Fruit fly (Drosophila melanogaster) whole organism, embryonic: ENCODE results near the gene CG32074.

ENCODE experiments used
- CG10147 ChIP-seq: fragments of 200-800 bp; sonication (Bioruptor generic); optimal IDR thresholded peaks from 2 replicates; lab custom pipeline; 2019; ENCODE audit warnings: missing biosample characterization, mild to moderate bottlenecking, missing genetic modification characterization, moderate library complexity
- CG11695 ChIP-seq: fragments of 200-800 bp; sonication (Bioruptor generic); IDR thresholded peaks from 3 replicates; pipeline ENCODE4 v1.3.6; 2022; ENCODE audit warnings: missing biosample characterization, missing genetic modification characterization
- CG11723 ChIP-seq: fragments of 200-800 bp; sonication (Bioruptor generic); optimal IDR thresholded peaks from 2 replicates; lab custom pipeline; 2017; ENCODE audit warnings: missing biosample characterization, mild to moderate bottlenecking, missing genetic modification characterization
- CG12155 ChIP-seq: fragments of 200-800 bp; sonication (Bioruptor generic); optimal IDR thresholded peaks from 3 replicates; lab custom pipeline; 2016; ENCODE audit warnings: missing biosample characterization, missing genetic modification characterization
- CG12219 ChIP-seq: fragments of 200-800 bp; sonication (Bioruptor generic); optimal IDR thresholded peaks from 3 replicates; lab custom pipeline; 2018; ENCODE audit warnings: missing biosample characterization, mild to moderate bottlenecking, missing genetic modification characterization
- CG13775 ChIP-seq: fragments of 200-800 bp; sonication (Bioruptor generic); optimal IDR thresholded peaks from 3 replicates; lab custom pipeline; 2017; ENCODE audit warnings: missing biosample characterization, mild to moderate bottlenecking, missing genetic modification characterization
- CG15479 ChIP-seq: fragments of 200-800 bp; sonication (Bioruptor generic); optimal IDR thresholded peaks from 3 replicates; lab custom pipeline; 2019; ENCODE audit warnings: missing biosample characterization, mild to moderate bottlenecking, missing genetic modification characterization, moderate library complexity
- CG17612 ChIP-seq: fragments of 200-800 bp; sonication (Bioruptor generic); IDR thresholded peaks from 2 replicates; pipeline ENCODE4 v1.3.6; 2022; ENCODE audit warnings: missing biosample characterization, missing genetic modification characterization
- CG18619 ChIP-seq: fragments of 200-800 bp; sonication (Bioruptor generic); optimal IDR thresholded peaks from 3 replicates; lab custom pipeline; 2017; ENCODE audit warnings: missing biosample characterization, mild to moderate bottlenecking, missing genetic modification characterization
- CG2116 ChIP-seq: fragments of 200-800 bp; sonication (Bioruptor generic); optimal IDR thresholded peaks from 3 replicates; lab custom pipeline; 2018; ENCODE audit warnings: missing biosample characterization, mild to moderate bottlenecking, missing genetic modification characterization
- CG30020 ChIP-seq: fragments of 200-800 bp; optimal IDR thresholded peaks from 2 replicates; lab custom pipeline; 2019; ENCODE audit warnings: missing biosample characterization, mild to moderate bottlenecking, missing genetic modification characterization, moderate library complexity
- CG30403 ChIP-seq: fragments of 200-800 bp; sonication (Bioruptor generic); optimal IDR thresholded peaks from 3 replicates; lab custom pipeline; 2016; ENCODE audit warnings: missing biosample characterization, missing genetic modification characterization
- CG31365 ChIP-seq: fragments of 200-800 bp; sonication (Bioruptor generic); optimal IDR thresholded peaks from 2 replicates; lab custom pipeline; 2018; ENCODE audit warnings: missing biosample characterization, mild to moderate bottlenecking, missing genetic modification characterization
- CG3407 ChIP-seq: fragments of 200-800 bp; sonication (Bioruptor generic); optimal IDR thresholded peaks from 2 replicates; lab custom pipeline; 2018; ENCODE audit warnings: missing biosample characterization, mild to moderate bottlenecking, missing genetic modification characterization
- CG34422 ChIP-seq: fragments of 200-800 bp; sonication (Bioruptor generic); IDR thresholded peaks from 3 replicates; pipeline ENCODE4 v1.3.6; 2022; ENCODE audit warnings: missing biosample characterization, missing genetic modification characterization
- CG8089 ChIP-seq: fragments of 200-800 bp; sonication (Bioruptor generic); optimal IDR thresholded peaks from 3 replicates; lab custom pipeline; 2016; ENCODE audit warnings: missing biosample characterization, missing genetic modification characterization
- CG9609 ChIP-seq: fragments of 200-800 bp; sonication (Bioruptor generic); optimal IDR thresholded peaks from 3 replicates; lab custom pipeline; 2016; ENCODE audit warnings: missing biosample characterization, missing genetic modification characterization
- Chrac-16 ChIP-seq: fragments of 200-800 bp; sonication (Bioruptor generic); optimal IDR thresholded peaks from 3 replicates; lab custom pipeline; 2016; ENCODE audit warnings: missing biosample characterization, missing genetic modification characterization
- D ChIP-seq, 2 experiments: fragments of 200-800 bp in 1 of 2; fragments of >200 bp in 1 of 2; sonication (Bioruptor generic) in 1 of 2; optimal IDR thresholded peaks; 2 replicates in 1 of 2; 3 replicates in 1 of 2; lab custom pipeline; 2017; ENCODE audit warnings: mild to moderate bottlenecking in 1 of 2, missing biosample characterization in 1 of 2, missing genetic modification characterization in 1 of 2, missing genetic modification reagents in 1 of 2
- Dad ChIP-seq: fragments of 200-800 bp; sonication (Bioruptor generic); optimal IDR thresholded peaks from 3 replicates; lab custom pipeline; 2016; ENCODE audit warnings: missing biosample characterization, missing genetic modification characterization
- Drgx ChIP-seq: fragments of 200-800 bp; sonication (Bioruptor generic); IDR thresholded peaks from 2 replicates; pipeline ENCODE4 v1.3.6; 2022; ENCODE audit warnings: missing biosample characterization, missing genetic modification characterization
- H15 ChIP-seq: fragments of 200-800 bp; sonication (Bioruptor generic); IDR thresholded peaks from 3 replicates; pipeline ENCODE4 v1.3.6; 2022; ENCODE audit warnings: missing biosample characterization, missing genetic modification characterization
- HLH54F ChIP-seq: fragments of 200-800 bp; sonication (Bioruptor generic); optimal IDR thresholded peaks from 3 replicates; lab custom pipeline; 2016; ENCODE audit warnings: missing biosample characterization, missing genetic modification characterization
- Hmx ChIP-seq: fragments of 200-800 bp; sonication (Bioruptor generic); optimal IDR thresholded peaks from 2 replicates; lab custom pipeline; 2016; ENCODE audit warnings: missing biosample characterization, missing genetic modification characterization
- Hr39 ChIP-seq: fragments of >200 bp; optimal IDR thresholded peaks from 2 replicates; lab custom pipeline; 2017
- Hr78 ChIP-seq, 2 experiments: fragments of 200-800 bp in 1 of 2; fragments of >200 bp in 1 of 2; sonication (Bioruptor generic) in 1 of 2; optimal IDR thresholded peaks; 2 replicates each; lab custom pipeline; 2017 to 2019; ENCODE audit warnings: missing biosample characterization in 2 of 2, missing genetic modification characterization in 2 of 2, mild to moderate bottlenecking in 1 of 2, moderate library complexity in 1 of 2
- Jarid2 ChIP-seq: fragments of 200-800 bp; sonication (Bioruptor generic); optimal IDR thresholded peaks from 3 replicates; lab custom pipeline; 2017; ENCODE audit warnings: mild to moderate bottlenecking, missing biosample characterization, missing genetic modification reagents, missing genetic modification characterization
- Rx ChIP-seq: fragments of 200-800 bp; sonication (Bioruptor generic); IDR thresholded peaks from 2 replicates; pipeline ENCODE4 v1.3.6; 2022; ENCODE audit warnings: missing biosample characterization, missing genetic modification characterization
- Tbp ChIP-seq: fragments of >200 bp; optimal IDR thresholded peaks from 2 replicates; lab custom pipeline; 2018; ENCODE audit warnings: missing biosample characterization, missing genetic modification characterization
- abd-A ChIP-seq: fragments of 200-800 bp; sonication (Bioruptor generic); optimal IDR thresholded peaks from 3 replicates; lab custom pipeline; 2019; ENCODE audit warnings: missing biosample characterization, mild to moderate bottlenecking, missing genetic modification characterization, moderate library complexity
- aop ChIP-seq: fragments of 200-800 bp; sonication (Bioruptor generic); IDR thresholded peaks from 2 replicates; pipeline ENCODE4 v1.3.6; 2022; ENCODE audit warnings: missing biosample characterization, missing genetic modification characterization
- ara ChIP-seq: fragments of 200-800 bp; sonication (Bioruptor generic); IDR thresholded peaks from 2 replicates; pipeline ENCODE4 v1.3.6; 2022; ENCODE audit warnings: missing biosample characterization, missing genetic modification characterization
- ase ChIP-seq: fragments of 200-800 bp; sonication (Bioruptor generic); IDR thresholded peaks from 3 replicates; pipeline ENCODE4 v1.3.6; 2022; ENCODE audit warnings: missing biosample characterization, missing genetic modification characterization
- chn ChIP-seq: fragments of 200-800 bp; sonication (Bioruptor generic); optimal IDR thresholded peaks from 2 replicates; lab custom pipeline; 2016; ENCODE audit warnings: missing biosample characterization, missing genetic modification characterization
- crc ChIP-seq: fragments of 200-800 bp; sonication (Bioruptor generic); optimal IDR thresholded peaks from 2 replicates; lab custom pipeline; 2016; ENCODE audit warnings: missing biosample characterization, missing genetic modification characterization
- fd64A ChIP-seq: fragments of 200-800 bp; sonication (Bioruptor generic); optimal IDR thresholded peaks from 3 replicates; lab custom pipeline; 2018; ENCODE audit warnings: missing biosample characterization, mild to moderate bottlenecking, missing genetic modification characterization
- ftz-f1 ChIP-seq: fragments of 200-800 bp; sonication (Bioruptor generic); optimal IDR thresholded peaks from 2 replicates; lab custom pipeline; 2016; ENCODE audit warnings: missing biosample characterization, missing genetic modification characterization
- h ChIP-seq: fragments of >200 bp; optimal IDR thresholded peaks from 2 replicates; lab custom pipeline; 2017
- hth ChIP-seq: fragments of >200 bp; optimal IDR thresholded peaks from 2 replicates; lab custom pipeline; 2017; ENCODE audit warnings: inconsistent platforms
- kah ChIP-seq: fragments of 200-800 bp; sonication (Bioruptor generic); optimal IDR thresholded peaks from 2 replicates; lab custom pipeline; 2018; ENCODE audit warnings: missing biosample characterization, mild to moderate bottlenecking, missing genetic modification characterization
- kni ChIP-seq: fragments of 200-800 bp; sonication (Bioruptor generic); optimal IDR thresholded peaks from 3 replicates; lab custom pipeline; 2017; ENCODE audit warnings: mild to moderate bottlenecking, missing biosample characterization, missing genetic modification reagents, missing genetic modification characterization
- nerfin-2 ChIP-seq: fragments of 200-800 bp; sonication (Bioruptor generic); IDR thresholded peaks from 2 replicates; pipeline ENCODE4 v1.3.6; 2022; ENCODE audit warnings: missing biosample characterization, missing genetic modification characterization; ENCODE audit not compliant: partially characterized antibody
- odd ChIP-seq: fragments of 200-800 bp; sonication (Bioruptor generic); optimal IDR thresholded peaks from 2 replicates; lab custom pipeline; 2017; ENCODE audit warnings: missing biosample characterization, mild to moderate bottlenecking, missing genetic modification characterization
- phol ChIP-seq: fragments of 200-800 bp; sonication (Bioruptor generic); optimal IDR thresholded peaks from 3 replicates; lab custom pipeline; 2018; ENCODE audit warnings: missing biosample characterization, mild to moderate bottlenecking, missing genetic modification characterization, moderate library complexity
- pum ChIP-seq: fragments of 200-800 bp; sonication (Bioruptor generic); optimal IDR thresholded peaks from 2 replicates; lab custom pipeline; 2016; ENCODE audit warnings: missing biosample characterization, missing genetic modification characterization
- ranshi ChIP-seq: fragments of 200-800 bp; sonication (Bioruptor generic); IDR thresholded peaks from 2 replicates; pipeline ENCODE4 v1.3.6; 2022; ENCODE audit warnings: missing biosample characterization, missing genetic modification characterization
- sc ChIP-seq, 3 experiments: fragments of >200 bp in 2 of 3; fragments of 200-800 bp in 1 of 3; sonication (Bioruptor generic) in 1 of 3; optimal IDR thresholded peaks; 2 replicates in 2 of 3; 3 replicates in 1 of 3; lab custom pipeline; 2017; ENCODE audit warnings: mild to moderate bottlenecking in 1 of 3, missing biosample characterization in 1 of 3, missing genetic modification characterization in 1 of 3, missing genetic modification reagents in 1 of 3
- toy ChIP-seq: fragments of 200-800 bp; sonication (Bioruptor generic); IDR thresholded peaks from 2 replicates; pipeline ENCODE4 v1.3.6; 2022; ENCODE audit warnings: missing biosample characterization, missing genetic modification characterization
- vfl ChIP-seq: fragments of 200-800 bp; sonication (Bioruptor generic); optimal IDR thresholded peaks from 2 replicates; lab custom pipeline; 2016; ENCODE audit warnings: missing biosample characterization, missing genetic modification characterization

Gene CG32074

DNA sequence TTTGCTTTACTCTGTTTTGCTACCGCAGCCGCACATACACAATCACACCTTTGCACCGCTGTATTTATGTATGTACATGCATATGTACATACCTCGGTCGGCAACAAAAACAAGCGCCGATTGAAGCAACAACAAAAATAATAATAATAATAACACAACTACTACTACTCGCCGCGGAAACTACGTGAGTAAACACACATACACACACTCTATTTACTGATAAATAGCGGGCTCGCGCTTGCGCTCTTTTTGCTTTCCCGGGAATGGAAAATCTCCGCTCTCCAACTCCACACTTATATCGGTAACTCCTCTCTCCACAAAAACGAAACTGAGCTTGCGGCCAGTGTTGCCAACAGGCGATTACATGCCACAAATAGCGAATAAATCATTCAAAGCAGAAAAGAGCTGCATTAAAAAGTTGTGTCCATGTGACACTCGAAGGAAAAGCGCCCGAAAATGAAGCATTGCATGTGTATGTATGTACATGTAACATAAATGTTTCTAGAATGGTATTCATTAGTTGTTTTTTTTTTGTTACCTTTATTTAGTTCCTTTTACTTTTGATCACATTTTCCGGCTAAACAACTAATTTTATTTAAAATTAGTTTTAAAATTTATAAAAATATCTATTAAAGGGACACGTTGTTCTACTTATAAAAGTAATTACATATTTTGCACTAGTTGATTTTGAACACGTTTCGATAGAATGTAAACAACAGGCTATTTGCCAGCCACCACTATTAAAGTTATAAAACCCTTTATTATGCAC is 13.3 kb downstream of the CG32074 start (continued):
- TF ChIP-seq HLH54F (GFP tag; lab: Kevin White, UChicago) (peak; percentile 38), abd-A (tag; lab: Kevin White, UChicago) (peak; percentile 98), phol (tag; lab: Kevin White, UChicago) (peak; percentile 25), Rx (no peak), CG8089 (GFP tag; lab: Kevin White, UChicago) (peak; percentile 74), Hr39 (lab: Kevin White, UChicago) (no peak), sc (optimal IDR thresholded peaks at IDR 0.05; lab: Kevin White, UChicago) (no peak), sc (GFP tag; optimal IDR thresholded peaks at IDR 0.05; lab: Kevin White, UChicago) (peak; percentile 73), Dad (peak; percentile 60), CG12219 (GFP tag; lab: Kevin White, UChicago) (peak; percentile 76), ftz-f1 (GFP tag; lab: Kevin White, UChicago) (peak; percentile 19), CG17612 (GFP tag; lab: Robert Waterston, UW) (no peak), CG3407 (GFP tag; lab: Kevin White, UChicago) (peak; percentile 87), odd (GFP tag; lab: Kevin White, UChicago) (peak; percentile 58), aop (GFP tag; lab: Robert Waterston, UW) (no peak), Drgx (GFP tag; lab: Robert Waterston, UW) (peak; percentile 53; the same call in 1 of the 2 replicates), nerfin-2 (no peak), CG11723 (GFP tag; lab: Kevin White, UChicago) (peak; percentile 69), chn (no peak), H15 (GFP tag; lab: Robert Waterston, UW) (0 out of 3 replicates have a peak, but pooled peaks have one; percentile 26), ranshi (peak; percentile 31; the same call in 1 of the 2 replicates), kni (GFP tag; lab: Kevin White, UChicago) (peak; percentile 99), ase (GFP tag; lab: Robert Waterston, UW) (0 out of 3 replicates have a peak, but pooled peaks have one; percentile 30), toy (GFP tag; lab: Robert Waterston, UW) (no peak), CG18619 (GFP tag; lab: Kevin White, UChicago) (peak; percentile 76), CG34422 (GFP tag; lab: Robert Waterston, UW) (peak; percentile 80; the same call in 1 of the 3 replicates), Hmx (no peak), CG31365 (tag; lab: Kevin White, UChicago) (peak; percentile 77), kah (GFP tag; lab: Kevin White, UChicago) (peak; percentile 58), h (no peak), Tbp (GFP tag; lab: Kevin White, UChicago) (no peak), CG10147 (GFP tag; lab: Kevin White, UChicago) (peak; percentile 69), CG2116 (GFP tag; lab: Kevin White, UChicago) (peak; percentile 54), D (optimal IDR thresholded peaks at IDR 0.05; lab: Kevin White, UChicago) (no peak), D (GFP tag; optimal IDR thresholded peaks at IDR 0.05; lab: Kevin White, UChicago) (peak; percentile 61), CG11695 (GFP tag; lab: Robert Waterston, UW) (peak; percentile 57; the same call in 1 of the 3 replicates), crc (peak; percentile 64), pum (GFP tag; lab: Kevin White, UChicago) (peak; percentile 40), Jarid2 (GFP tag; lab: Kevin White, UChicago) (no peak), CG12155 (GFP tag; lab: Kevin White, UChicago) (peak; percentile 61), Hr78 (GFP tag; optimal IDR thresholded peaks at IDR 0.05; lab: Kevin White, UChicago) (no peak), CG15479 (peak; percentile 86), fd64A (GFP tag; lab: Kevin White, UChicago) (peak; percentile 93), ara (GFP tag; lab: Robert Waterston, UW) (peak; percentile 76), CG13775 (GFP tag; lab: Kevin White, UChicago) (no peak), vfl (GFP tag; lab: Kevin White, UChicago) (peak; percentile 24), Chrac-16 (GFP tag; lab: Kevin White, UChicago) (no peak), CG30020 (tag; lab: Kevin White, UChicago) (no peak), CG9609 (GFP tag; lab: Kevin White, UChicago) (peak; percentile 16), CG30403 (GFP tag; lab: Kevin White, UChicago) (peak; percentile 17), hth (lab: Kevin White, UChicago) (no peak)
